Worm (Caenorhabditis elegans) whole organism, L4 larva: ENCODE results near the gene sahd-1.
A peak's percentile ranks its signal among the peaks of the same experiment; 100 is the strongest.

Experiments
- F26F4.8 ChIP-seq: fragments of 200-800 bp; sonication (Bioruptor generic); conservative IDR thresholded peaks from 2 replicates; pipeline ENCODE4 v1.3.6; 2022; ENCODE audit warnings: missing genetic modification characterization, missing compliant biosample characterization
- F37D6.2 ChIP-seq: sonication (generic microtip); optimal IDR thresholded peaks from 2 replicates; lab custom pipeline; 2016; ENCODE audit warnings: mild to moderate bottlenecking, missing genetic modification characterization, missing compliant biosample characterization
- R02D3.7 ChIP-seq: fragments of 150-350 bp; sonication (generic microtip); optimal IDR thresholded peaks from 3 replicates; lab custom pipeline; 2014; ENCODE audit warnings: missing biosample characterization, missing genetic modification characterization
- T20F7.1 ChIP-seq: fragments of 200-800 bp; sonication (Bioruptor generic); optimal IDR thresholded peaks from 2 replicates; lab custom pipeline; 2018; ENCODE audit warnings: mild to moderate bottlenecking, missing genetic modification characterization, missing compliant biosample characterization
- Y48G9A.11 ChIP-seq: fragments of 200-800 bp; sonication (Bioruptor generic); IDR thresholded peaks from 2 replicates; pipeline ENCODE4 v1.3.6; 2022; ENCODE audit warnings: missing genetic modification reagents, missing genetic modification characterization, missing compliant biosample characterization
- aha-1 ChIP-seq: fragments of 150-350 bp; peaks from one replicate; lab custom pipeline; 2014; ENCODE audit warnings: missing biosample characterization, missing genetic modification characterization
- ceh-28 ChIP-seq: fragments of 150-350 bp; optimal IDR thresholded peaks from 2 replicates; lab custom pipeline; 2014; ENCODE audit warnings: missing biosample characterization, missing genetic modification reagents, missing genetic modification characterization
- ceh-82 ChIP-seq: sonication (generic microtip); optimal IDR thresholded peaks from 2 replicates; lab custom pipeline; 2017; ENCODE audit warnings: missing biosample characterization, missing genetic modification characterization
- daf-12 ChIP-seq: fragments of 150-350 bp; optimal IDR thresholded peaks from 2 replicates; lab custom pipeline; 2014; ENCODE audit warnings: missing biosample characterization, missing genetic modification reagents, missing genetic modification characterization
- daf-16 ChIP-seq, 3 experiments: sonication (generic microtip); optimal IDR thresholded peaks; 2 replicates each; lab custom pipeline; 2016 to 2017; ENCODE audit warnings: missing genetic modification characterization in 3 of 3, missing genetic modification reagents in 3 of 3, mild to moderate bottlenecking in 2 of 3, missing compliant biosample characterization in 2 of 3, missing biosample characterization in 1 of 3, moderate library complexity in 1 of 3
- dmd-6 ChIP-seq: fragments of 200-800 bp; sonication (Bioruptor generic); IDR thresholded peaks from 2 replicates; pipeline ENCODE4 v1.3.6; 2022; ENCODE audit warnings: missing genetic modification reagents, missing genetic modification characterization, missing compliant biosample characterization
- egl-43 ChIP-seq: fragments of 200-800 bp; sonication (Bioruptor generic); IDR thresholded peaks from 2 replicates; pipeline ENCODE4 v1.3.6; 2022; ENCODE audit warnings: missing genetic modification reagents, missing genetic modification characterization, missing compliant biosample characterization
- hlh-30 ChIP-seq: sonication (generic microtip); optimal IDR thresholded peaks from 2 replicates; lab custom pipeline; 2017; ENCODE audit warnings: antibody characterized with exemption, mild to moderate bottlenecking, missing genetic modification characterization, missing compliant biosample characterization; ENCODE audit not compliant: insufficient read depth
- lin-39 ChIP-seq: fragments of 150-350 bp; optimal IDR thresholded peaks from 2 replicates; lab custom pipeline; 2014; ENCODE audit warnings: missing biosample characterization, missing genetic modification reagents, missing genetic modification characterization
- madf-9 ChIP-seq: fragments of 200-800 bp; sonication (Bioruptor generic); conservative IDR thresholded peaks from 2 replicates; pipeline ENCODE4 v1.3.6; 2022; ENCODE audit warnings: missing genetic modification reagents, missing genetic modification characterization, missing compliant biosample characterization
- mep-1 ChIP-seq: fragments of 150-350 bp; sonication (generic microtip); optimal IDR thresholded peaks from 3 replicates; lab custom pipeline; 2014; ENCODE audit warnings: missing biosample characterization, missing genetic modification characterization
- mes-2 ChIP-seq: sonication (generic microtip); optimal IDR thresholded peaks from 2 replicates; lab custom pipeline; 2016; ENCODE audit warnings: missing genotype, mild to moderate bottlenecking, missing genetic modification characterization, missing compliant biosample characterization; ENCODE audit not compliant: poor library complexity, severe bottlenecking
- mxl-2 ChIP-seq: fragments of 200-800 bp; sonication (Bioruptor generic); conservative IDR thresholded peaks from 2 replicates; pipeline ENCODE4 v1.3.6; 2022; ENCODE audit warnings: missing genetic modification reagents, missing genetic modification characterization, missing compliant biosample characterization
- nhr-10 ChIP-seq: fragments of 150-350 bp; optimal IDR thresholded peaks from 2 replicates; lab custom pipeline; 2014; ENCODE audit warnings: missing biosample characterization, missing genetic modification characterization
- nhr-41 ChIP-seq: fragments of 200-800 bp; sonication (Bioruptor generic); IDR thresholded peaks from 2 replicates; pipeline ENCODE4 v1.3.6; 2022; ENCODE audit warnings: missing genetic modification reagents, missing genetic modification characterization, missing compliant biosample characterization
- nhr-76 ChIP-seq: fragments of 150-350 bp; optimal IDR thresholded peaks from 2 replicates; lab custom pipeline; 2014; ENCODE audit warnings: missing biosample characterization, missing genetic modification characterization
- pha-4 ChIP-seq, 2 experiments: fragments of 150-350 bp in 1 of 2; fragments of 200-800 bp in 1 of 2; sonication (Bioruptor generic) in 1 of 2; IDR thresholded peaks in 1 of 2; optimal IDR thresholded peaks in 1 of 2; 2 replicates each; pipeline versions ENCODE4 v1.3.6 to Lab custom; 2014 to 2022; ENCODE audit warnings: missing genetic modification characterization in 2 of 2, missing genetic modification reagents in 2 of 2, missing biosample characterization in 1 of 2, missing compliant biosample characterization in 1 of 2
- pqm-1 ChIP-seq: sonication (generic microtip); optimal IDR thresholded peaks from 2 replicates; lab custom pipeline; 2017; ENCODE audit warnings: missing biosample characterization, missing genetic modification characterization
- rbr-2 ChIP-seq: sonication (generic microtip); optimal IDR thresholded peaks from 2 replicates; lab custom pipeline; 2016; ENCODE audit warnings: missing genotype, missing genetic modification characterization, missing compliant biosample characterization
- skn-1 ChIP-seq: fragments of 150-350 bp; optimal IDR thresholded peaks from 2 replicates; lab custom pipeline; 2014; ENCODE audit warnings: missing biosample characterization, missing genetic modification characterization
- snpc-4 ChIP-seq: fragments of 150-350 bp; optimal IDR thresholded peaks from 2 replicates; lab custom pipeline; 2014; ENCODE audit warnings: missing biosample characterization, missing genetic modification characterization
- spr-1 ChIP-seq: sonication (generic microtip); optimal IDR thresholded peaks from 2 replicates; lab custom pipeline; 2016; ENCODE audit warnings: mild to moderate bottlenecking, missing genetic modification characterization, missing compliant biosample characterization
- spr-3 ChIP-seq: fragments of 200-800 bp; sonication (Bioruptor generic); optimal IDR thresholded peaks from 2 replicates; lab custom pipeline; 2018; ENCODE audit warnings: mild to moderate bottlenecking, missing genetic modification characterization, missing compliant biosample characterization
- unc-130 ChIP-seq: sonication (generic microtip); optimal IDR thresholded peaks from 2 replicates; lab custom pipeline; 2016; ENCODE audit warnings: missing genetic modification reagents, missing genetic modification characterization, missing compliant biosample characterization
- unc-39 ChIP-seq: sonication (generic microtip); optimal IDR thresholded peaks from 2 replicates; lab custom pipeline; 2017; ENCODE audit warnings: missing biosample characterization, missing genetic modification characterization
- unc-62 ChIP-seq, 3 experiments: fragments of 150-350 bp in 1 of 3; sonication (generic microtip); optimal IDR thresholded peaks in 2 of 3; peaks in 1 of 3; 1 replicate in 1 of 3; 2 replicates in 2 of 3; lab custom pipeline; 2014 to 2017; ENCODE audit warnings: missing biosample characterization in 3 of 3, missing genetic modification characterization in 3 of 3, missing genetic modification reagents in 3 of 3, missing genotype in 1 of 3
- vab-7 ChIP-seq: fragments of 200-800 bp; sonication (Bioruptor generic); IDR thresholded peaks from 2 replicates; pipeline ENCODE4 v1.3.6; 2022; ENCODE audit warnings: missing genetic modification reagents, missing genetic modification characterization, missing compliant biosample characterization
- zfp-2 ChIP-seq: sonication (generic microtip); optimal IDR thresholded peaks from 2 replicates; lab custom pipeline; 2016; ENCODE audit warnings: mild to moderate bottlenecking, missing genetic modification characterization, missing compliant biosample characterization
- zip-2 ChIP-seq: fragments of 150-350 bp; optimal IDR thresholded peaks from 2 replicates; lab custom pipeline; 2014; ENCODE audit warnings: missing biosample characterization, missing genetic modification characterization
- ztf-7 ChIP-seq: fragments of 150-350 bp; optimal IDR thresholded peaks from 2 replicates; lab custom pipeline; 2014; ENCODE audit warnings: missing biosample characterization, missing genetic modification characterization

The sahd-1 gene

ce11 chrII:5511417-5512353 is 3.1 kb downstream of the sahd-1 start (continued):
- TF ChIP-seq daf-16 (GFP tag; optimal IDR thresholded peaks at IDR 0.05; lab: Kevin White, UChicago) (no peak), daf-16 (tag; optimal IDR thresholded peaks at IDR 0.05; lab: Kevin White, UChicago) (no peak), unc-62 (GFP tag; optimal IDR thresholded peaks at IDR 0.05 in 1 of 2; lab: Kevin White, UChicago) (peak in 1 of 2 experiments; percentile 53), unc-62 (tag; optimal IDR thresholded peaks at IDR 0.05; lab: Kevin White, UChicago) (no peak), spr-3 (GFP tag; lab: Kevin White, UChicago) (no peak), spr-1 (tag; lab: Kevin White, UChicago) (no peak), F26F4.8 (no peak), mxl-2 (GFP tag; lab: Robert Waterston, UW) (no peak), dmd-6 (GFP tag; lab: Robert Waterston, UW) (0 out of 2 replicates have a peak, but pooled peaks have one; percentile 14), F37D6.2 (tag; lab: Kevin White, UChicago) (no peak), snpc-4 (tag; lab: Kevin White, UChicago) (no peak), rbr-2 (peak; percentile 2), mep-1 (tag; lab: Kevin White, UChicago) (no peak), pha-4 (GFP tag; IDR thresholded peaks at IDR 0.05; lab: Robert Waterston, UW) (no peak), pha-4 (tag; optimal IDR thresholded peaks at IDR 0.05; lab: Kevin White, UChicago) (no peak), madf-9 (0 out of 2 replicates have a peak, but pooled peaks have one; percentile 41), nhr-76 (tag; lab: Kevin White, UChicago) (no peak), ztf-7 (no peak), hlh-30 (tag; lab: Kevin White, UChicago) (no peak), aha-1 (tag; lab: Kevin White, UChicago) (peak; percentile 46), lin-39 (tag; lab: Kevin White, UChicago) (no peak), unc-39 (tag; lab: Kevin White, UChicago) (no peak), ceh-82 (tag; lab: Kevin White, UChicago) (no peak), T20F7.1 (GFP tag; lab: Kevin White, UChicago) (no peak), unc-130 (GFP tag; lab: Kevin White, UChicago) (peak; percentile 72), zfp-2 (tag; lab: Kevin White, UChicago) (no peak), nhr-41 (GFP tag; lab: Robert Waterston, UW) (no peak), daf-12 (tag; lab: Kevin White, UChicago) (no peak), R02D3.7 (tag; lab: Kevin White, UChicago) (no peak), nhr-10 (tag; lab: Kevin White, UChicago) (no peak), Y48G9A.11 (peak; percentile 55; the same call in 1 of the 2 replicates), vab-7 (GFP tag; lab: Robert Waterston, UW) (no peak), ceh-28 (tag; lab: Kevin White, UChicago) (no peak), egl-43 (GFP tag; lab: Robert Waterston, UW) (no peak)

- TF ChIP-seq skn-1 (tag; lab: Kevin White, UChicago) (no peak), mes-2 (tag; lab: Kevin White, UChicago) (peak; percentile 42)
Measured at ce11 chrII:5505820-5506287, 8.9 kb downstream of the sahd-1 start, which contains the start of gene npp-24. TSS of gene npp-24 (plus strand) at chrII:5505870.

- TF ChIP-seq daf-16 (GFP tag; optimal IDR thresholded peaks at IDR 0.05; lab: Kevin White, UChicago) (no peak), daf-16 (tag; optimal IDR thresholded peaks at IDR 0.05; lab: Kevin White, UChicago) (peak; percentile 78), zip-2 (no peak), pha-4 (GFP tag; IDR thresholded peaks at IDR 0.05; lab: Robert Waterston, UW) (no peak), pha-4 (tag; optimal IDR thresholded peaks at IDR 0.05; lab: Kevin White, UChicago) (no peak), pqm-1 (tag; lab: Kevin White, UChicago) (peak; percentile 3)
Measured at ce11 chrII:5503760-5504159, 11.0 kb downstream of the sahd-1 start, which contains the start of gene cyp-44A1. TSS of gene cyp-44A1 (plus strand) at chrII:5504044.
